Fruit fly (Drosophila melanogaster) whole organism, embryonic: ENCODE measurements around the gene ScpX.

ENCODE experiments used
- Adf1 ChIP-seq: fragments of 200-800 bp; sonication (Bioruptor generic); IDR thresholded peaks from 2 replicates; pipeline ENCODE4 v1.3.6; 2022; ENCODE audit warnings: missing biosample characterization, missing genetic modification characterization
- Antp ChIP-seq: fragments of 200-800 bp; sonication (Bioruptor generic); optimal IDR thresholded peaks from 3 replicates; lab custom pipeline; 2016; ENCODE audit warnings: missing biosample characterization, missing genetic modification characterization
- CG10209 ChIP-seq: fragments of 200-800 bp; sonication (Bioruptor generic); optimal IDR thresholded peaks from 3 replicates; lab custom pipeline; 2017; ENCODE audit warnings: missing biosample characterization, mild to moderate bottlenecking, missing genetic modification characterization, missing genetic modification reagents
- CG10267 ChIP-seq: fragments of 200-800 bp; sonication (Bioruptor generic); optimal IDR thresholded peaks from 2 replicates; lab custom pipeline; 2018; ENCODE audit warnings: missing biosample characterization, mild to moderate bottlenecking, missing genetic modification characterization, moderate library complexity
- CG10321 ChIP-seq: fragments of 200-800 bp; sonication (Bioruptor generic); IDR thresholded peaks from 2 replicates; pipeline ENCODE4 v1.3.6; 2022; ENCODE audit warnings: missing biosample characterization, missing genetic modification characterization
- CG10565 ChIP-seq: fragments of 200-800 bp; sonication (Bioruptor generic); optimal IDR thresholded peaks from 3 replicates; lab custom pipeline; 2016; ENCODE audit warnings: missing biosample characterization, mild to moderate bottlenecking, missing genetic modification characterization
- CG12104 ChIP-seq: fragments of 200-800 bp; sonication (Bioruptor generic); optimal IDR thresholded peaks from 3 replicates; lab custom pipeline; 2016; ENCODE audit warnings: missing biosample characterization, missing genetic modification characterization
- CG13424 ChIP-seq: fragments of 200-800 bp; sonication (Bioruptor generic); optimal IDR thresholded peaks from 2 replicates; lab custom pipeline; 2019; ENCODE audit warnings: missing biosample characterization, mild to moderate bottlenecking, missing genetic modification characterization, moderate library complexity
- CG14860 ChIP-seq: fragments of 200-800 bp; sonication (Bioruptor generic); IDR thresholded peaks from 3 replicates; pipeline ENCODE4 v1.3.6; 2022; ENCODE audit warnings: missing biosample characterization, missing genetic modification characterization; ENCODE audit not compliant: partially characterized antibody
- CG15269 ChIP-seq: fragments of 200-800 bp; sonication (Bioruptor generic); optimal IDR thresholded peaks from 2 replicates; lab custom pipeline; 2018; ENCODE audit warnings: missing biosample characterization, mild to moderate bottlenecking, missing genetic modification characterization, moderate library complexity
- CG15696 ChIP-seq: fragments of 200-800 bp; sonication (Bioruptor generic); optimal IDR thresholded peaks from 2 replicates; lab custom pipeline; 2019; ENCODE audit warnings: missing biosample characterization, mild to moderate bottlenecking, missing genetic modification characterization, moderate library complexity
- CG18262 ChIP-seq: fragments of 200-800 bp; optimal IDR thresholded peaks from 3 replicates; lab custom pipeline; 2019; ENCODE audit warnings: missing biosample characterization, mild to moderate bottlenecking, missing genetic modification characterization, moderate library complexity
- CG2199 ChIP-seq: fragments of 200-800 bp; sonication (Bioruptor generic); IDR thresholded peaks from 3 replicates; pipeline ENCODE4 v1.3.6; 2022; ENCODE audit warnings: missing biosample characterization, missing genetic modification characterization
- CG2678 ChIP-seq: fragments of 200-800 bp; sonication (Bioruptor generic); optimal IDR thresholded peaks from 3 replicates; lab custom pipeline; 2019; ENCODE audit warnings: missing biosample characterization, mild to moderate bottlenecking, missing genetic modification characterization, moderate library complexity
- CG33213 ChIP-seq: fragments of 200-800 bp; sonication (Bioruptor generic); optimal IDR thresholded peaks from 3 replicates; lab custom pipeline; 2016; ENCODE audit warnings: missing biosample characterization, missing genetic modification characterization
- CG42726 ChIP-seq: fragments of 200-800 bp; sonication (Bioruptor generic); IDR thresholded peaks from 2 replicates; pipeline ENCODE4 v1.3.6; 2022; ENCODE audit warnings: missing biosample characterization, missing genetic modification characterization; ENCODE audit not compliant: partially characterized antibody
- CG4707 ChIP-seq: fragments of 200-800 bp; sonication (Bioruptor generic); optimal IDR thresholded peaks from 2 replicates; lab custom pipeline; 2018; ENCODE audit warnings: missing biosample characterization, mild to moderate bottlenecking, missing genetic modification characterization, moderate library complexity
- CG6854 ChIP-seq: fragments of 200-800 bp; sonication (Bioruptor generic); optimal IDR thresholded peaks from 3 replicates; lab custom pipeline; 2017; ENCODE audit warnings: missing biosample characterization, mild to moderate bottlenecking, missing genetic modification characterization
- CG9932 ChIP-seq: fragments of 200-800 bp; sonication (Bioruptor generic); IDR thresholded peaks from 2 replicates; pipeline ENCODE4 v1.3.6; 2022; ENCODE audit warnings: missing biosample characterization, missing genetic modification characterization
- Deaf1 ChIP-seq: fragments of 200-800 bp; optimal IDR thresholded peaks from 3 replicates; lab custom pipeline; 2019; ENCODE audit warnings: missing biosample characterization, mild to moderate bottlenecking, missing genetic modification characterization, moderate library complexity
- Gug ChIP-seq: fragments of 200-800 bp; sonication (Bioruptor generic); IDR thresholded peaks from 4 replicates; pipeline ENCODE4 v1.3.6; 2022; ENCODE audit warnings: missing biosample characterization, missing genetic modification characterization
- Hr51 ChIP-seq, 2 experiments: fragments of 200-800 bp; sonication (Bioruptor generic); optimal IDR thresholded peaks; 2 replicates in 1 of 2; 3 replicates in 1 of 2; lab custom pipeline; 2016 to 2018; ENCODE audit warnings: missing biosample characterization in 2 of 2, missing genetic modification characterization in 2 of 2, mild to moderate bottlenecking in 1 of 2, moderate library complexity in 1 of 2
- Jarid2 ChIP-seq: fragments of 200-800 bp; sonication (Bioruptor generic); optimal IDR thresholded peaks from 3 replicates; lab custom pipeline; 2017; ENCODE audit warnings: mild to moderate bottlenecking, missing biosample characterization, missing genetic modification reagents, missing genetic modification characterization
- Med ChIP-seq: fragments of 200-800 bp; sonication (Bioruptor generic); peaks from one replicate; lab custom pipeline; 2016; ENCODE audit warnings: missing biosample characterization, missing genetic modification characterization, mild to moderate bottlenecking, inconsistent platforms, moderate library complexity
- Neu2 ChIP-seq: fragments of 200-800 bp; sonication (Bioruptor generic); optimal IDR thresholded peaks from 3 replicates; lab custom pipeline; 2016; ENCODE audit warnings: missing biosample characterization, missing genetic modification characterization, borderline replicate concordance
- Nf-YB ChIP-seq: fragments of 200-800 bp; sonication (Bioruptor generic); optimal IDR thresholded peaks from 3 replicates; lab custom pipeline; 2019; ENCODE audit warnings: missing biosample characterization, mild to moderate bottlenecking, missing genetic modification characterization, moderate library complexity
- Nf-YC ChIP-seq: fragments of 200-800 bp; optimal IDR thresholded peaks from 3 replicates; lab custom pipeline; 2019; ENCODE audit warnings: missing biosample characterization, mild to moderate bottlenecking, missing genetic modification characterization, moderate library complexity
- PHDP ChIP-seq: fragments of 200-800 bp; sonication (Bioruptor generic); optimal IDR thresholded peaks from 3 replicates; lab custom pipeline; 2018; ENCODE audit warnings: missing biosample characterization, mild to moderate bottlenecking, missing genetic modification characterization, moderate library complexity
- Ravus ChIP-seq: fragments of 200-800 bp; sonication (Bioruptor generic); IDR thresholded peaks from 2 replicates; pipeline ENCODE4 v1.3.6; 2022; ENCODE audit warnings: missing biosample characterization, missing genetic modification characterization
- Sry-β ChIP-seq: fragments of 200-800 bp; sonication (Bioruptor generic); optimal IDR thresholded peaks from 2 replicates; lab custom pipeline; 2018; ENCODE audit warnings: missing biosample characterization, mild to moderate bottlenecking, missing genetic modification characterization, moderate library complexity
- TFAM ChIP-seq: fragments of 200-800 bp; sonication (Bioruptor generic); optimal IDR thresholded peaks from 2 replicates; lab custom pipeline; 2017; ENCODE audit warnings: missing biosample characterization, missing genetic modification characterization, inconsistent platforms
- abd-A ChIP-seq: fragments of 200-800 bp; sonication (Bioruptor generic); optimal IDR thresholded peaks from 3 replicates; lab custom pipeline; 2019; ENCODE audit warnings: missing biosample characterization, mild to moderate bottlenecking, missing genetic modification characterization, moderate library complexity
- cad ChIP-seq: fragments of >200 bp; optimal IDR thresholded peaks from 2 replicates; lab custom pipeline; 2017; ENCODE audit warnings: missing biosample characterization, missing genetic modification characterization
- crol ChIP-seq: fragments of 200-800 bp; sonication (Bioruptor generic); IDR thresholded peaks from 2 replicates; pipeline ENCODE4 v1.3.6; 2022; ENCODE audit warnings: missing biosample characterization, missing genetic modification characterization
- ewg ChIP-seq: fragments of 200-800 bp; sonication (Bioruptor generic); optimal IDR thresholded peaks from 3 replicates; lab custom pipeline; 2017; ENCODE audit warnings: mild to moderate bottlenecking, missing biosample characterization, missing genetic modification reagents, missing genetic modification characterization
- gro ChIP-seq: fragments of 200-800 bp; sonication (Bioruptor generic); optimal IDR thresholded peaks from 2 replicates; lab custom pipeline; 2016; ENCODE audit warnings: missing biosample characterization, missing genetic modification characterization
- lab ChIP-seq: fragments of 200-800 bp; sonication (Bioruptor generic); optimal IDR thresholded peaks from 3 replicates; lab custom pipeline; 2017; ENCODE audit warnings: missing biosample characterization, missing genetic modification characterization, mild to moderate bottlenecking, moderate library complexity, missing genetic modification reagents
- nerfin-2 ChIP-seq: fragments of 200-800 bp; sonication (Bioruptor generic); IDR thresholded peaks from 2 replicates; pipeline ENCODE4 v1.3.6; 2022; ENCODE audit warnings: missing biosample characterization, missing genetic modification characterization; ENCODE audit not compliant: partially characterized antibody
- org-1 ChIP-seq: fragments of 200-800 bp; sonication (Bioruptor generic); optimal IDR thresholded peaks from 2 replicates; lab custom pipeline; 2017; ENCODE audit warnings: missing biosample characterization, missing genetic modification characterization
- phol ChIP-seq: fragments of 200-800 bp; sonication (Bioruptor generic); optimal IDR thresholded peaks from 3 replicates; lab custom pipeline; 2018; ENCODE audit warnings: missing biosample characterization, mild to moderate bottlenecking, missing genetic modification characterization, moderate library complexity
- pros ChIP-seq: fragments of 200-800 bp; sonication (Bioruptor generic); optimal IDR thresholded peaks from 3 replicates; lab custom pipeline; 2019; ENCODE audit warnings: missing biosample characterization, mild to moderate bottlenecking, missing genetic modification characterization, moderate library complexity
- scrt ChIP-seq: fragments of 200-800 bp; sonication (Bioruptor generic); optimal IDR thresholded peaks from 2 replicates; lab custom pipeline; 2018; ENCODE audit warnings: missing biosample characterization, mild to moderate bottlenecking, missing genetic modification characterization, moderate library complexity
- sens ChIP-seq: fragments of 200-800 bp; sonication (Bioruptor generic); peaks from one replicate; lab custom pipeline; 2016; ENCODE audit warnings: missing biosample characterization, missing genetic modification characterization
- ssp ChIP-seq: fragments of 200-800 bp; sonication (Bioruptor generic); IDR thresholded peaks from 2 replicates; pipeline ENCODE4 v1.3.6; 2022; ENCODE audit warnings: missing biosample characterization, missing genetic modification characterization
- tio ChIP-seq: fragments of 200-800 bp; sonication (Bioruptor generic); optimal IDR thresholded peaks from 2 replicates; lab custom pipeline; 2017; ENCODE audit warnings: missing biosample characterization, missing genetic modification characterization, inconsistent platforms
- zen ChIP-seq: fragments of 200-800 bp; sonication (Bioruptor generic); optimal IDR thresholded peaks from 3 replicates; lab custom pipeline; 2018; ENCODE audit warnings: missing biosample characterization, mild to moderate bottlenecking, missing genetic modification characterization, moderate library complexity

The ScpX gene

dm6 chr2L:18782936-18783335, 48.1 kb upstream of the ScpX start (continued):
- TF ChIP-seq org-1 (GFP tag; lab: Kevin White, UChicago), result no peak
- no peak for TF ChIP-seq abd-A (tag; lab: Kevin White, UChicago)
- peak; percentile 63 for TF ChIP-seq Ravus (GFP tag; lab: Robert Waterston, UW)
- TF ChIP-seq zen (tag; lab: Kevin White, UChicago), result peak; percentile 88

dm6 chr2L:18783357-18784040, 47.5 kb upstream of the ScpX start:
- TF ChIP-seq Adf1 (GFP tag; lab: Robert Waterston, UW), result peak; percentile 19; the same call in 1 of the 2 replicates
- no peak for TF ChIP-seq ssp
- no peak for TF ChIP-seq phol (tag; lab: Kevin White, UChicago)
- no peak for TF ChIP-seq CG18262 (tag; lab: Kevin White, UChicago)
- no peak for TF ChIP-seq CG13424 (tag; lab: Kevin White, UChicago)
- TF ChIP-seq CG14860 (GFP tag; lab: Robert Waterston, UW), result no peak
- no peak for TF ChIP-seq gro (GFP tag; lab: Kevin White, UChicago)
- TF ChIP-seq CG15696, result no peak
- no peak for TF ChIP-seq CG33213 (GFP tag; lab: Kevin White, UChicago)
- TF ChIP-seq lab (GFP tag; lab: Kevin White, UChicago), result no peak
- peak; percentile 9 for TF ChIP-seq cad (GFP tag; lab: Kevin White, UChicago)
- TF ChIP-seq CG15269 (tag; lab: Kevin White, UChicago), result no peak
- TF ChIP-seq CG4707 (GFP tag; lab: Kevin White, UChicago), result no peak
- TF ChIP-seq CG42726, result no peak
- TF ChIP-seq Jarid2 (GFP tag; lab: Kevin White, UChicago), result peak; percentile 24
- no peak for TF ChIP-seq CG2199
- no peak for TF ChIP-seq CG10209 (GFP tag; lab: Kevin White, UChicago)
- no peak for TF ChIP-seq CG9932 (GFP tag; lab: Robert Waterston, UW)
- peak; percentile 94 for TF ChIP-seq Nf-YB (GFP tag; lab: Kevin White, UChicago)
- TF ChIP-seq Sry-β (GFP tag; lab: Kevin White, UChicago), result no peak
- no peak for TF ChIP-seq Antp
- peak; percentile 74 for TF ChIP-seq abd-A (tag; lab: Kevin White, UChicago)
- TF ChIP-seq Gug (GFP tag; lab: Robert Waterston, UW), result no peak
- no peak for TF ChIP-seq pros (GFP tag; lab: Kevin White, UChicago)
- no peak for TF ChIP-seq CG6854 (GFP tag; lab: Kevin White, UChicago)
- TF ChIP-seq sens (GFP tag; lab: Kevin White, UChicago), result peak; percentile 30
- TF ChIP-seq Nf-YC (tag; lab: Kevin White, UChicago), result peak; percentile 92
- no peak for TF ChIP-seq CG10267 (tag; lab: Kevin White, UChicago)
- TF ChIP-seq scrt, result no peak
- TF ChIP-seq CG10565 (GFP tag; lab: Kevin White, UChicago), result no peak
- no peak for TF ChIP-seq CG12104 (GFP tag; lab: Kevin White, UChicago)
- TF ChIP-seq nerfin-2 (GFP tag; lab: Robert Waterston, UW), result no peak
- TF ChIP-seq tio (GFP tag; lab: Kevin White, UChicago), result no peak
- peak; percentile 82 for TF ChIP-seq crol (GFP tag; lab: Robert Waterston, UW)
- TF ChIP-seq CG10321 (GFP tag; lab: Robert Waterston, UW), result 0 out of 2 replicates have a peak, but pooled peaks have one; percentile 39
- peak; percentile 1 for TF ChIP-seq zen (tag; lab: Kevin White, UChicago)
- TF ChIP-seq TFAM (GFP tag; lab: Kevin White, UChicago), result no peak
- no peak for TF ChIP-seq CG2678 (tag; lab: Kevin White, UChicago)
- TF ChIP-seq ewg (GFP tag; lab: Kevin White, UChicago), result peak; percentile 28
- no peak for TF ChIP-seq Hr51 (GFP tag; optimal IDR thresholded peaks at IDR 0.05; lab: Kevin White, UChicago)
- no peak for TF ChIP-seq Neu2 (GFP tag; lab: Kevin White, UChicago)
- no peak for TF ChIP-seq PHDP (tag; lab: Kevin White, UChicago)
- peak; percentile 50 for TF ChIP-seq Deaf1 (tag; lab: Kevin White, UChicago)
- peak; percentile 61 for TF ChIP-seq Med (GFP tag; lab: Kevin White, UChicago)
